Fruit fly (Drosophila melanogaster) S2 (cell line): Measurements from ENCODE around the gene CG46320.

Experiments
- CG8478 ChIP-seq: fragments of >200 bp; optimal IDR thresholded peaks from 2 replicates; lab custom pipeline; 2018
- CTCF ChIP-seq, 2 experiments: fragments of >200 bp; optimal IDR thresholded peaks; 2 replicates each; lab custom pipeline; 2018

dm6 chr3L:5615744-5616143 lies 48.2 kb upstream of the CG46320 start:
- TF ChIP-seq CG8478 (lab: Kevin White, UChicago) (no peak), CTCF (optimal IDR thresholded peaks at IDR 0.05; lab: Kevin White, UChicago) (no peak)
